Worm (Caenorhabditis elegans) whole organism, L2 larva: ENCODE measurements around the gene pph-4.1.

Experiments used
- nhr-77 ChIP-seq: fragments of 150-350 bp; optimal IDR thresholded peaks from 2 replicates; lab custom pipeline; 2014; ENCODE audit warnings: missing biosample characterization, missing genetic modification characterization
- unc-39 ChIP-seq: fragments of 150-350 bp; optimal IDR thresholded peaks from 2 replicates; lab custom pipeline; 2014; ENCODE audit warnings: missing biosample characterization, missing genetic modification characterization
- unc-62 ChIP-seq: fragments of 150-350 bp; optimal IDR thresholded peaks from 2 replicates; lab custom pipeline; 2014; ENCODE audit warnings: missing biosample characterization, missing genetic modification reagents, missing genetic modification characterization
- ztf-4 ChIP-seq: fragments of 150-350 bp; optimal IDR thresholded peaks from 2 replicates; lab custom pipeline; 2014; ENCODE audit warnings: missing biosample characterization, missing genetic modification characterization

DNA sequence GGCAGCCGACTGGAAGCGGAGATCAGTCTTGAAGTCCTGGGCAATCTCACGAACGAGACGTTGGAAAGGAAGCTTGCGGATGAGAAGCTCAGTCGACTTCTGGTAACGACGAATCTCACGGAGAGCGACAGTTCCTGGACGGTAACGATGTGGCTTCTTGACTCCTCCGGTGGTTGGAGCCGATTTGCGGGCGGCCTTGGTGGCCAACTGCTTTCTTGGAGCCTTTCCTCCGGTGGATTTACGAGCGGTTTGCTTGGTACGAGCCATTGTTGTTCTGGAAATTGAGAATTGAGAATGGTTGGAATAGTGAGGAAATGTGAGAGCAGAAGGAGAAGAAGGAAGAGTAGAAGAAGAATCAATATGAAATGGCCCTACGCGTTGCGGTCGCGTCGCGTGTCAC is 16.8 kb upstream of the pph-4.1 start:
- no peak for TF ChIP-seq unc-62 (GFP tag; lab: Kevin White, UChicago)
- TF ChIP-seq nhr-77 (tag; lab: Kevin White, UChicago) = no peak
- no peak for TF ChIP-seq unc-39 (tag; lab: Kevin White, UChicago)
- TF ChIP-seq ztf-4 (tag; lab: Kevin White, UChicago) = no peak
